Fruit fly (Drosophila melanogaster): ENCODE data around the gene CG5087.
A peak's percentile ranks its signal among the peaks of the same experiment; 100 is the strongest.

DNA sequence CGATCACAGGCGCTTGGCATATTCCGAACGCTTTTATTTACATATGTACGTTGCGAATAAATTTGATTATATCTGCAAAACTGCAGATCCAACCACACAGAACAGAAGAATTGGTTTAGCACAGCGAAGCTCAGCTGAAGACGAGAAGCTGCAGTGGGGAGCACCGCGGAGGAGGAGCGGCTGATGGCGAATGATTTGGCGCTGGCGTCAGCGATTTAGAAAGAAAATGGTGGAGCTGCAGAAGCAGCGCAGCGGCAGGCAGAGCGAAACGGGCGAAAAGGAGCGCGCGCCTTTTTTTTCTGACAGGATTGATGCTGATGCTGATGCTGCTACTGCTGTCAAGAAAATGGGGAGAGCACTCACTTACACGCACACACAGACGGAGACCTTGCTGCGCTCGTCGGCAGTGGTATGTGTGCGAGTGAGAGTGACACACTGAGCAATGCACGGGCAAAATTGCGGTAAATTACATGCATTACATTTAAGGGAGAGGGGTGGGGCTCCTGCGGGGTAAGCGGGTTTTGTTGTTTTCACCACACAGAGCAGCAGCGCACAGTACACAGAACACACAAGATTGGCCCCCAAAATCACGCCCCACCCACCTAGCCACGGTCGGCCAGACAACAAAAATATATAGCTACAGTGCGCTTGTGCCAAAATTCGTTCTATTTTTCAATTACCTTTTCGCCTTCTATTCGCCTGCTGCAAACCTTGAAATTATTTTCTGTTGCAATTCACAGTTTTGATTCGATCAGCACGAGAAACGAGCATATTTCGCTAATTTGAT lies 892 bp upstream of the CG5087 start:
- no peak for TF ChIP-seq CG9948 (tag; optimal IDR thresholded peaks at IDR 0.05)
- peak; percentile 22; the same call in 1 of the 2 replicates for TF ChIP-seq CG32121 (GFP tag; IDR thresholded peaks at IDR 0.05)
- TF ChIP-seq CG14655 (GFP tag; optimal IDR thresholded peaks at IDR 0.05), result no peak
- TF ChIP-seq EcR (GFP tag; optimal IDR thresholded peaks at IDR 0.05), result peak; percentile 23
- no peak for TF ChIP-seq fd96Ca (GFP tag; IDR thresholded peaks at IDR 0.05)
- no peak for TF ChIP-seq gl (tag; optimal IDR thresholded peaks at IDR 0.05)
- TF ChIP-seq CG10348 (GFP tag; IDR thresholded peaks at IDR 0.05), result no peak
- TF ChIP-seq Snoo (tag; optimal IDR thresholded peaks at IDR 0.05), result no peak
- no peak for TF ChIP-seq Pif1B (GFP tag; optimal IDR thresholded peaks at IDR 0.05)
- no peak for TF ChIP-seq CG17806 (tag; optimal IDR thresholded peaks at IDR 0.05)
- TF ChIP-seq CG8159 (tag; optimal IDR thresholded peaks at IDR 0.05), result no peak
- no peak for TF ChIP-seq D1 (tag; optimal IDR thresholded peaks at IDR 0.05)

Measured in whole organism, pupa.